Fruit fly (Drosophila melanogaster): ENCODE results near the gene Arglu1.

dm6 chr2L:9893183-9893582, 44.8 kb downstream of the Arglu1 start, which contains the start of gene mtDNA-helicase:
- TF ChIP-seq CG9948 (tag; optimal IDR thresholded peaks at IDR 0.05) (no peak), CG17806 (tag; optimal IDR thresholded peaks at IDR 0.05) (no peak), CG8301 (tag; optimal IDR thresholded peaks at IDR 0.05) (no peak), Ets98B (GFP tag; IDR thresholded peaks at IDR 0.05) (no peak), CG15710 (tag; optimal IDR thresholded peaks at IDR 0.05) (no peak), CG10348 (GFP tag; IDR thresholded peaks at IDR 0.05) (no peak), gl (tag; optimal IDR thresholded peaks at IDR 0.05) (no peak), CG12605 (GFP tag; IDR thresholded peaks at IDR 0.05) (no peak), fd96Ca (GFP tag; IDR thresholded peaks at IDR 0.05) (no peak)
